Fruit fly (Drosophila melanogaster): Measurements from ENCODE around the gene mei-38.
A peak's percentile ranks its signal among the peaks of the same experiment; 100 is the strongest.

Gene mei-38

dm6 chrX:1464033-1464432, 12.8 kb upstream of the mei-38 start, which contains the start of gene Ns3 (continued):
- TF ChIP-seq en (GFP tag; optimal IDR thresholded peaks at IDR 0.05) (no peak), hb (GFP tag; IDR thresholded peaks at IDR 0.05; ENCODE audit: partially characterized antibody) (peak; percentile 86), CG1647 (GFP tag; optimal IDR thresholded peaks at IDR 0.05) (no peak), Dbx (GFP tag; IDR thresholded peaks at IDR 0.05) (no peak), CG12659 (GFP tag; optimal IDR thresholded peaks at IDR 0.05) (peak; percentile 15), ssp (GFP tag; IDR thresholded peaks at IDR 0.05) (no peak), CG12155 (GFP tag; optimal IDR thresholded peaks at IDR 0.05) (no peak), CG10209 (GFP tag; optimal IDR thresholded peaks at IDR 0.05) (no peak), CG13287 (GFP tag; IDR thresholded peaks at IDR 0.05; ENCODE audit: partially characterized antibody) (peak; percentile 95), YL-1 (GFP tag; optimal IDR thresholded peaks at IDR 0.05) (peak; percentile 63), vvl (GFP tag; IDR thresholded peaks at IDR 0.05) (peak; percentile 95), Dref (GFP tag; IDR thresholded peaks at IDR 0.05) (peak; percentile 96), hbn (GFP tag; IDR thresholded peaks at IDR 0.05; ENCODE audit: partially characterized antibody) (peak; percentile 85), Dek (tag; optimal IDR thresholded peaks at IDR 0.05) (no peak), wek (GFP tag; optimal IDR thresholded peaks at IDR 0.05) (no peak), E2f2 (GFP tag; IDR thresholded peaks at IDR 0.05) (peak; percentile 95), CG3065 (GFP tag; optimal IDR thresholded peaks at IDR 0.05) (no peak), Dfd (GFP tag; optimal IDR thresholded peaks at IDR 0.05) (no peak), MBD-R2 (GFP tag; IDR thresholded peaks at IDR 0.05) (peak; percentile 70), BEAF-32 (GFP tag; optimal IDR thresholded peaks at IDR 0.05) (peak; percentile 82), CG3407 (GFP tag; optimal IDR thresholded peaks at IDR 0.05) (no peak), CG6854 (GFP tag; optimal IDR thresholded peaks at IDR 0.05) (no peak), Trl (optimal IDR thresholded peaks at IDR 0.05) (no peak), Trl (GFP tag; optimal IDR thresholded peaks at IDR 0.05) (no peak), CG34422 (GFP tag; IDR thresholded peaks at IDR 0.05) (0 out of 3 replicates have a peak, but pooled peaks have one; percentile 9), stc (GFP tag; IDR thresholded peaks at IDR 0.05) (no peak), psq (GFP tag; optimal IDR thresholded peaks at IDR 0.05) (no peak), CG12219 (GFP tag; optimal IDR thresholded peaks at IDR 0.05) (no peak), unc-4 (GFP tag; IDR thresholded peaks at IDR 0.05; ENCODE audit: partially characterized antibody) (peak; percentile 86), Lhr (GFP tag; optimal IDR thresholded peaks at IDR 0.05) (no peak), CG14667 (GFP tag; IDR thresholded peaks at IDR 0.05) (no peak), CG10654 (GFP tag; optimal IDR thresholded peaks at IDR 0.05) (no peak), CG8765 (GFP tag; IDR thresholded peaks at IDR 0.05) (no peak), CG15514 (GFP tag; optimal IDR thresholded peaks at IDR 0.05) (peak; percentile 86), CG6791 (GFP tag; IDR thresholded peaks at IDR 0.05; ENCODE audit: partially characterized antibody) (peak; percentile 91), zf30C (GFP tag; optimal IDR thresholded peaks at IDR 0.05) (no peak), CG6272 (GFP tag; IDR thresholded peaks at IDR 0.05) (no peak), CG8290 (GFP tag; optimal IDR thresholded peaks at IDR 0.05) (no peak), CG8290 (tag; optimal IDR thresholded peaks at IDR 0.05) (no peak), CG30431 (GFP tag; optimal IDR thresholded peaks at IDR 0.05) (no peak), sug (tag; optimal IDR thresholded peaks at IDR 0.05) (peak; percentile 1), CG16863 (GFP tag; optimal IDR thresholded peaks at IDR 0.05) (no peak), Sry-δ (GFP tag; optimal IDR thresholded peaks at IDR 0.05) (peak; percentile 78), CG4730 (GFP tag; IDR thresholded peaks at IDR 0.05) (no peak), PHDP (tag; optimal IDR thresholded peaks at IDR 0.05) (no peak), lov (optimal IDR thresholded peaks at IDR 0.05) (no peak), lov (GFP tag; IDR thresholded peaks at IDR 0.05) (no peak), tgo (GFP tag; IDR thresholded peaks at IDR 0.05) (no peak), ERR (GFP tag; optimal IDR thresholded peaks at IDR 0.05) (no peak), CG11085 (GFP tag; IDR thresholded peaks at IDR 0.05) (no peak), CG7987 (GFP tag; optimal IDR thresholded peaks at IDR 0.05) (no peak), CG11504 (tag; optimal IDR thresholded peaks at IDR 0.05) (no peak), amos (GFP tag; IDR thresholded peaks at IDR 0.05; ENCODE audit: partially characterized antibody) (peak; percentile 88)
